Worm (Caenorhabditis elegans) whole organism, L2 larva: Measurements from ENCODE around the gene pals-22.
A peak's percentile ranks its signal among the peaks of the same experiment; 100 is the strongest.
"Not testable (repeated sequence)": the region's sequence is repeated elsewhere in the genome, so short reads cannot be mapped to it uniquely, and the experiment has no call there.

ENCODE experiments used
- C34F6.9 ChIP-seq: fragments of 150-350 bp; optimal IDR thresholded peaks from 2 replicates; lab custom pipeline; 2014; ENCODE audit warnings: missing biosample characterization, missing genetic modification characterization
- F13H6.1 ChIP-seq: sonication (generic microtip); optimal IDR thresholded peaks from 2 replicates; lab custom pipeline; 2016; ENCODE audit warnings: missing genetic modification characterization, missing compliant biosample characterization
- R02D3.7 ChIP-seq: fragments of 150-350 bp; optimal IDR thresholded peaks from 2 replicates; lab custom pipeline; 2014; ENCODE audit warnings: missing biosample characterization, missing genetic modification characterization
- Y55F3AM.14 ChIP-seq: fragments of 200-800 bp; sonication (Bioruptor generic); optimal IDR thresholded peaks from 2 replicates; lab custom pipeline; 2018; ENCODE audit warnings: mild to moderate bottlenecking, missing genetic modification characterization, missing compliant biosample characterization
- ZK546.5 ChIP-seq: sonication (generic microtip); optimal IDR thresholded peaks from 2 replicates; lab custom pipeline; 2017; ENCODE audit warnings: missing biosample characterization, missing genetic modification characterization
- aly-2 ChIP-seq: fragments of 150-350 bp; optimal IDR thresholded peaks from 2 replicates; lab custom pipeline; 2014; ENCODE audit warnings: missing biosample characterization, missing genetic modification characterization
- ama-1 ChIP-seq: fragments of 150-350 bp; optimal IDR thresholded peaks from 2 replicates; lab custom pipeline; 2018; ENCODE audit warnings: inconsistent platforms
- blmp-1 ChIP-seq: sonication (generic microtip); optimal IDR thresholded peaks from 2 replicates; lab custom pipeline; 2017; ENCODE audit warnings: missing genetic modification characterization, mild to moderate bottlenecking, missing compliant biosample characterization, antibody characterized with exemption, moderate library complexity; ENCODE audit not compliant: insufficient read depth
- ceh-82 ChIP-seq: fragments of 150-350 bp; optimal IDR thresholded peaks from 2 replicates; lab custom pipeline; 2014; ENCODE audit warnings: missing biosample characterization, missing genetic modification characterization
- crh-2 ChIP-seq: sonication (generic microtip); optimal IDR thresholded peaks from 2 replicates; lab custom pipeline; 2017; ENCODE audit warnings: missing biosample characterization, missing genetic modification characterization
- dmd-4 ChIP-seq: sonication (generic microtip); optimal IDR thresholded peaks from 2 replicates; lab custom pipeline; 2017; ENCODE audit warnings: missing biosample characterization, missing genetic modification characterization
- egl-27 ChIP-seq: sonication (generic microtip); optimal IDR thresholded peaks from 3 replicates; lab custom pipeline; 2017; ENCODE audit warnings: missing biosample characterization, missing genetic modification reagents, missing genetic modification characterization
- elt-3 ChIP-seq: sonication (generic microtip); optimal IDR thresholded peaks from 2 replicates; lab custom pipeline; 2017; ENCODE audit warnings: missing biosample characterization, missing genetic modification characterization
- fos-1 ChIP-seq: fragments of 150-350 bp; optimal IDR thresholded peaks from 2 replicates; lab custom pipeline; 2014; ENCODE audit warnings: missing biosample characterization, missing genetic modification characterization
- gmeb-1 ChIP-seq: fragments of 150-350 bp; optimal IDR thresholded peaks from 2 replicates; lab custom pipeline; 2014; ENCODE audit warnings: missing biosample characterization, missing genetic modification characterization
- lin-11 ChIP-seq: fragments of 150-350 bp; sonication (generic microtip); optimal IDR thresholded peaks from 2 replicates; lab custom pipeline; 2014; ENCODE audit warnings: missing biosample characterization, missing genetic modification characterization, inconsistent platforms, mixed read lengths
- lin-13 ChIP-seq: fragments of 150-350 bp; optimal IDR thresholded peaks from 2 replicates; lab custom pipeline; 2014; ENCODE audit warnings: missing biosample characterization, missing genetic modification reagents, missing genetic modification characterization
- lsy-2 ChIP-seq, 2 experiments: fragments of 150-350 bp in 1 of 2; sonication (generic microtip) in 1 of 2; optimal IDR thresholded peaks; 2 replicates each; lab custom pipeline; 2014 to 2017; ENCODE audit warnings: missing biosample characterization in 2 of 2, missing genetic modification characterization in 2 of 2
- mab-5 ChIP-seq: fragments of 150-350 bp; optimal IDR thresholded peaks from 2 replicates; lab custom pipeline; 2014; ENCODE audit warnings: missing biosample characterization, missing genetic modification characterization
- mdl-1 ChIP-seq, 2 experiments: fragments of 150-350 bp in 1 of 2; sonication (generic microtip) in 1 of 2; optimal IDR thresholded peaks; 2 replicates each; lab custom pipeline; 2017; ENCODE audit warnings: missing biosample characterization in 2 of 2, missing genetic modification characterization in 2 of 2
- nhr-10 ChIP-seq: sonication (generic microtip); optimal IDR thresholded peaks from 2 replicates; lab custom pipeline; 2017; ENCODE audit warnings: missing biosample characterization, missing genetic modification characterization
- nhr-11 ChIP-seq: fragments of 150-350 bp; optimal IDR thresholded peaks from 2 replicates; lab custom pipeline; 2014; ENCODE audit warnings: missing biosample characterization, missing genetic modification characterization
- nhr-129 ChIP-seq: fragments of 150-350 bp; optimal IDR thresholded peaks from 2 replicates; lab custom pipeline; 2014; ENCODE audit warnings: missing biosample characterization, missing genetic modification characterization
- nhr-21 ChIP-seq: fragments of 150-350 bp; optimal IDR thresholded peaks from 2 replicates; lab custom pipeline; 2014; ENCODE audit warnings: missing biosample characterization, missing genetic modification characterization
- nhr-23 ChIP-seq: fragments of 150-350 bp; optimal IDR thresholded peaks from 2 replicates; lab custom pipeline; 2014; ENCODE audit warnings: missing biosample characterization, missing genetic modification reagents, missing genetic modification characterization
- nhr-25 ChIP-seq: fragments of 150-350 bp; sonication (generic microtip); optimal IDR thresholded peaks from 3 replicates; lab custom pipeline; 2014; ENCODE audit warnings: missing biosample characterization, missing genetic modification characterization
- nhr-6 ChIP-seq: fragments of 150-350 bp; optimal IDR thresholded peaks from 2 replicates; lab custom pipeline; 2014; ENCODE audit warnings: missing biosample characterization, missing genetic modification characterization
- nhr-77 ChIP-seq: fragments of 150-350 bp; optimal IDR thresholded peaks from 2 replicates; lab custom pipeline; 2014; ENCODE audit warnings: missing biosample characterization, missing genetic modification characterization
- skn-1 ChIP-seq: sonication (generic microtip); optimal IDR thresholded peaks from 2 replicates; lab custom pipeline; 2017; ENCODE audit warnings: missing biosample characterization, missing genetic modification characterization
- sma-3 ChIP-seq: sonication (generic microtip); optimal IDR thresholded peaks from 2 replicates; lab custom pipeline; 2016; ENCODE audit warnings: missing genetic modification reagents, missing genetic modification characterization, missing compliant biosample characterization
- sma-9 ChIP-seq, 2 experiments: fragments of 150-350 bp in 1 of 2; sonication (generic microtip) in 1 of 2; optimal IDR thresholded peaks; 2 replicates each; lab custom pipeline; 2014 to 2016; ENCODE audit warnings: missing genetic modification characterization in 2 of 2, mild to moderate bottlenecking in 1 of 2, missing biosample characterization in 1 of 2, missing compliant biosample characterization in 1 of 2, missing genetic modification reagents in 1 of 2, moderate library complexity in 1 of 2
- snpc-4 ChIP-seq: fragments of 150-350 bp; optimal IDR thresholded peaks from 2 replicates; lab custom pipeline; 2014; ENCODE audit warnings: missing biosample characterization, missing genetic modification characterization
- unc-55 ChIP-seq: fragments of 150-350 bp; sonication (generic microtip); optimal IDR thresholded peaks from 3 replicates; lab custom pipeline; 2014; ENCODE audit warnings: missing biosample characterization, missing genetic modification reagents, missing genetic modification characterization
- zag-1 ChIP-seq: fragments of 150-350 bp; optimal IDR thresholded peaks from 2 replicates; lab custom pipeline; 2014; ENCODE audit warnings: missing biosample characterization, missing genetic modification characterization
- ztf-1 ChIP-seq: fragments of 200-800 bp; sonication (Bioruptor generic); conservative IDR thresholded peaks from 2 replicates; pipeline ENCODE4 v1.3.6; 2022; ENCODE audit warnings: missing genetic modification characterization, missing compliant biosample characterization
- ztf-11 ChIP-seq: sonication (generic microtip); optimal IDR thresholded peaks from 2 replicates; lab custom pipeline; 2017; ENCODE audit warnings: missing biosample characterization, missing genetic modification characterization
- ztf-4 ChIP-seq: fragments of 150-350 bp; optimal IDR thresholded peaks from 2 replicates; lab custom pipeline; 2014; ENCODE audit warnings: missing biosample characterization, missing genetic modification characterization

The pals-22 gene

DNA sequence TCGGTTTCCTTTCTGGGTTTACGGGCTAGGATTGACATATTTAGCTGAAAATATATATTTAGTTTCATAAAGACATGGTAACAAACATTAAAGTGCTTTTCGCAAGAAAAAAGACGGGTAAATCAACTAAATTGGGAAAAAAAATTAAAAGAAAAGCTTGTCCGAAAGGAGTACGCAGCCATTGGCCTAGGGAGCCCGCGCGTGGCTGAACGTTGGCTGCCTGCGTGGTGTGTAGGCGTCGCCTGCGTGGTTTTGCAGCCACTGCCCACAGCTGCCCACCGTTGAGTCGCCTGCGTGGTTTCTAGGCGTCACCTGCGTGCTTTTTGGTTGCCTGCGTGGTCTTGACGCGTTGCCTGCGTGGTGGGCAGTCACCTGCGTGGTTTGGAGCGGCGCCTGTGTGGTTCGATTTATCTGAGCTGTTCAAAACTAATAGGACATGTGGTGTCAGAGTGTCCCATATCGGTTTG is 10.2 kb upstream of the pals-22 start, which contains the start of gene C29F9.12:
Gene C29F9.12, minus strand, starts transcription at position 51 of the 467 bp plus-strand sequence.
- TF ChIP-seq snpc-4; R02D3.7 (tag; lab: Kevin White, UChicago); fos-1 (tag; lab: Kevin White, UChicago): not testable (repeated sequence)
- TF ChIP-seq, all 48 proteins: peak for 0; not testable (repeated sequence) for 48

- TF ChIP-seq ztf-4 (tag; lab: Kevin White, UChicago) (no peak), R02D3.7 (tag; lab: Kevin White, UChicago) (no peak), nhr-25 (tag; lab: Kevin White, UChicago) (no peak), Y55F3AM.14 (GFP tag; lab: Kevin White, UChicago) (no peak), unc-55 (GFP tag; lab: Kevin White, UChicago) (no peak), mab-5 (tag; lab: Kevin White, UChicago) (no peak), sma-3 (GFP tag; lab: Kevin White, UChicago) (no peak), egl-27 (tag; lab: Kevin White, UChicago) (no peak), fos-1 (tag; lab: Kevin White, UChicago) (no peak), nhr-6 (tag; lab: Kevin White, UChicago) (no peak), ceh-82 (tag; lab: Kevin White, UChicago) (no peak), nhr-10 (no peak), ztf-11 (tag; lab: Kevin White, UChicago) (no peak), lsy-2 (tag; optimal IDR thresholded peaks at IDR 0.05; lab: Kevin White, UChicago) (no peak), sma-9 (GFP tag; optimal IDR thresholded peaks at IDR 0.05; lab: Kevin White, UChicago) (no peak), sma-9 (tag; optimal IDR thresholded peaks at IDR 0.05; lab: Kevin White, UChicago) (no peak), ZK546.5 (no peak), zag-1 (tag; lab: Kevin White, UChicago) (no peak), ama-1 (lab: Kevin White, UChicago) (no peak), crh-2 (no peak), mdl-1 (tag; optimal IDR thresholded peaks at IDR 0.05; lab: Kevin White, UChicago) (no peak)
Measured at ce11 chrIII:124478-124877, 7.7 kb upstream of the pals-22 start, which contains the start of gene pals-23. Gene pals-23, plus strand, starts transcription at chrIII:124778.

DNA sequence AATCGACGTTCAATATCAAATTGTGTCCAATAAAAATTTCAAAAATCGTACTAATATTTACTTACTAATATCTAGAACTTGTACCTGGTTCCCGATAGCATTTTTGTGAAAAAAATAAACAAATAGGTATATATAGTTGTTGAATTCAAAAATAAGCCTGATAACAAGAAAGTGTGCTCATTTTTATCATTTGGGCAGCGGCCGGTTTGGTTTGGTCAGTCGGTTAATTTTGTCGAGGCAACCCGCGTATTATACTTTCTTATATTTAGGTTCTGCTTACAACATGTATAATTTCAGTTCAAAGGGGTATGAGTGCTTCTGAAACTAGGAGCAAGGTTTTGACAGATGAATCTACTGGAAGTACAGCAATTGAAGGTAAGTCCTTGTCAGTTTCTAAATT is 1.6 kb upstream of the pals-22 start, which contains the start of the genes nhr-280 and C29F9.2:
Gene nhr-280, minus strand, starts transcription at position 101 of the 400 bp plus-strand sequence.
Gene C29F9.2, plus strand, starts transcription at position 298 of the 400 bp plus-strand sequence.
- TF ChIP-seq nhr-11 (tag; lab: Kevin White, UChicago): no peak
- TF ChIP-seq skn-1 (tag; lab: Kevin White, UChicago): no peak
- TF ChIP-seq ztf-4 (tag; lab: Kevin White, UChicago): no peak
- no peak for TF ChIP-seq ZK546.5
- no peak for TF ChIP-seq F13H6.1 (tag; lab: Kevin White, UChicago)
- no peak for TF ChIP-seq elt-3
- TF ChIP-seq lin-11: no peak
- TF ChIP-seq lsy-2 (tag; optimal IDR thresholded peaks at IDR 0.05; lab: Kevin White, UChicago): no peak
- TF ChIP-seq blmp-1 (tag; lab: Kevin White, UChicago): no peak
- no peak for TF ChIP-seq aly-2 (tag; lab: Kevin White, UChicago)
- TF ChIP-seq nhr-10: no peak
- no peak for TF ChIP-seq nhr-23 (tag; lab: Kevin White, UChicago)
- TF ChIP-seq ceh-82 (tag; lab: Kevin White, UChicago): no peak
- TF ChIP-seq nhr-77 (tag; lab: Kevin White, UChicago): no peak
- TF ChIP-seq gmeb-1: no peak
- TF ChIP-seq Y55F3AM.14 (GFP tag; lab: Kevin White, UChicago): no peak

- TF ChIP-seq Y55F3AM.14 (GFP tag; lab: Kevin White, UChicago) (no peak), mab-5 (tag; lab: Kevin White, UChicago) (no peak), F13H6.1 (tag; lab: Kevin White, UChicago) (peak; percentile 22), nhr-21 (tag; lab: Kevin White, UChicago) (peak; percentile 16), zag-1 (tag; lab: Kevin White, UChicago) (peak; percentile 19), nhr-129 (peak; percentile 79), nhr-6 (tag; lab: Kevin White, UChicago) (peak; percentile 31), ama-1 (lab: Kevin White, UChicago) (no peak), lin-13 (GFP tag; lab: Kevin White, UChicago) (no peak), dmd-4 (no peak), sma-9 (GFP tag; optimal IDR thresholded peaks at IDR 0.05; lab: Kevin White, UChicago) (no peak), sma-9 (tag; optimal IDR thresholded peaks at IDR 0.05; lab: Kevin White, UChicago) (no peak), gmeb-1 (peak; percentile 46), unc-55 (GFP tag; lab: Kevin White, UChicago) (peak; percentile 84), fos-1 (tag; lab: Kevin White, UChicago) (peak; percentile 54), lsy-2 (tag; optimal IDR thresholded peaks at IDR 0.05; lab: Kevin White, UChicago) (peak in 1 of 2 experiments; percentile 75), ztf-1 (no peak), crh-2 (peak; percentile 60), C34F6.9 (tag; lab: Kevin White, UChicago) (peak; percentile 83)
Measured at ce11 chrIII:131627-132026, 591 bp upstream of the pals-22 start.
